Fruit fly (Drosophila melanogaster) whole organism, wandering third instar larva: ENCODE results near the gene Osi9.

ENCODE experiments used
- Dfd ChIP-seq: fragments of >200 bp; optimal IDR thresholded peaks from 2 replicates; lab custom pipeline; 2017; ENCODE audit warnings: missing biosample characterization, missing genetic modification characterization
- N ChIP-seq: fragments of >200 bp; optimal IDR thresholded peaks from 2 replicates; lab custom pipeline; 2018; ENCODE audit warnings: missing biosample characterization, missing external identifiers, missing genetic modification characterization
- OdsH ChIP-seq: fragments of 200-800 bp; sonication (Bioruptor generic); optimal IDR thresholded peaks from 2 replicates; lab custom pipeline; 2016; ENCODE audit warnings: missing biosample characterization, mild to moderate bottlenecking, missing genetic modification characterization
- Rel ChIP-seq, 2 experiments: fragments of 200-800 bp; sonication (Bioruptor generic) in 1 of 2; optimal IDR thresholded peaks; 2 replicates in 1 of 2; 3 replicates in 1 of 2; lab custom pipeline; 2016 to 2019; ENCODE audit warnings: mild to moderate bottlenecking in 2 of 2, missing biosample characterization in 2 of 2, missing genetic modification characterization in 2 of 2, moderate library complexity in 1 of 2
- br ChIP-seq: fragments of 200-800 bp; sonication (Bioruptor generic); optimal IDR thresholded peaks from 2 replicates; lab custom pipeline; 2016; ENCODE audit warnings: missing biosample characterization, missing genetic modification characterization
- dsf ChIP-seq: sonication (Bioruptor generic); optimal IDR thresholded peaks from 2 replicates; lab custom pipeline; 2016; ENCODE audit warnings: missing biosample characterization, missing genetic modification characterization, borderline replicate concordance
- fru ChIP-seq: fragments of 200-800 bp; sonication (Bioruptor generic); optimal IDR thresholded peaks from 3 replicates; lab custom pipeline; 2016; ENCODE audit warnings: missing biosample characterization, mild to moderate bottlenecking, missing genetic modification characterization
- pan ChIP-seq: fragments of >200 bp; optimal IDR thresholded peaks from 2 replicates; lab custom pipeline; 2017
- psq ChIP-seq: fragments of 200-800 bp; sonication (Bioruptor generic); optimal IDR thresholded peaks from 3 replicates; lab custom pipeline; 2017; ENCODE audit warnings: missing biosample characterization, mild to moderate bottlenecking, missing genetic modification characterization, moderate library complexity
- sage ChIP-seq: fragments of 200-800 bp; sonication (Bioruptor generic); optimal IDR thresholded peaks from 2 replicates; lab custom pipeline; 2016; ENCODE audit warnings: missing biosample characterization, mild to moderate bottlenecking, missing genetic modification characterization
- usp ChIP-seq: fragments of >200 bp; optimal IDR thresholded peaks from 2 replicates; lab custom pipeline; 2017; ENCODE audit warnings: missing biosample characterization, missing genetic modification characterization
- woc ChIP-seq: sonication (Bioruptor generic); optimal IDR thresholded peaks from 2 replicates; lab custom pipeline; 2016; ENCODE audit warnings: missing biosample characterization, mild to moderate bottlenecking, missing genetic modification characterization

- TF ChIP-seq psq (GFP tag; lab: Kevin White, UChicago): no peak
- TF ChIP-seq fru: no peak
- no peak for TF ChIP-seq pan (lab: Kevin White, UChicago)
- no peak for TF ChIP-seq usp
- TF ChIP-seq Dfd (GFP tag; lab: Kevin White, UChicago): no peak
- TF ChIP-seq Rel (GFP tag; optimal IDR thresholded peaks at IDR 0.05; lab: Kevin White, UChicago): no peak
- no peak for TF ChIP-seq Rel (tag; optimal IDR thresholded peaks at IDR 0.05; lab: Kevin White, UChicago)
- TF ChIP-seq OdsH (GFP tag; lab: Kevin White, UChicago): no peak
- TF ChIP-seq dsf (GFP tag; lab: Kevin White, UChicago): no peak
- TF ChIP-seq sage (GFP tag; lab: Kevin White, UChicago): no peak
- TF ChIP-seq woc: no peak
- TF ChIP-seq br: no peak
- no peak for TF ChIP-seq N (GFP tag; lab: Kevin White, UChicago)
These were observed 8.6 kb downstream of the Osi9 start, which contains the start of gene Osi11 for dm6 chr3R:6268657-6269056.
